Fruit fly (Drosophila melanogaster): Measurements from ENCODE around the gene Lgr4.

Gene Lgr4

DNA sequence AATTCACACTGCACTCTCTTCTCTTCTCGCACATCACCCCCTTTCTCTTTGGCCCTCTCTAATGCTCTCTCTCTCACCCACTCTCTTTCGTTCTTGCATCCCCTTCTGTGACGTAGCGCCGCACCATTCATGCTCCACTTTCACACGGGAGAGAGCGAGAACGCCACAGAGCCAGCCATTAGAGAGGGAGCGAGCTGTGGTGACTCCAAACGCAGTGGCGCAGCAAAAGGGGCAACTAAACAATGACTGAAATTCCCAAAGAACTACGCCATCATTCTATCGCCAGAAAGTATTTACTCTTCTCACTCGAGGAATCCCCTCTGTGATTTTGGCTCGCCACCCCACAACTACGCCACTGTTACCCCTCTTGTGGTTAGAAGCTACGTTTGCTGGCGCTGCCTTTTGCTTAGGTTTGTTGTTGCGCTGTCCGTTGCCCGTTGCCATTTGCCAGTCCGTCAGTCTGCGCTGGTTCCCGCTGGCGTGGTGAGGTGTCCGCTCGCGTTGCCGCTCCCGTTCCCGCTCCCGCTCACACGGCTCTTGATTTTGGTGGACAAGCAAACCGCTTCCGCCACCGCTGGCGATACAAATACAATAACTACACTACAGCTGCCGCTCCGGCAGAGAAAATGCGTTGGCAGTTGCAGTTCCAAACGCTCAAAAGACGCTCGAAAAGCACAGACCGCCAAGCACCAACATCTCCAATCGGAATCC lies 57.7 kb downstream of the Lgr4 start (continued):
- peak; percentile 99 for TF ChIP-seq crc (GFP tag; optimal IDR thresholded peaks at IDR 0.05)
- peak; percentile 89 for TF ChIP-seq CG17802 (tag; optimal IDR thresholded peaks at IDR 0.05)
- TF ChIP-seq sqz (GFP tag; optimal IDR thresholded peaks at IDR 0.05): peak; percentile 94
- peak; percentile 99 for TF ChIP-seq CG10543 (GFP tag; optimal IDR thresholded peaks at IDR 0.05)
- peak; percentile 99 for TF ChIP-seq chn (GFP tag; optimal IDR thresholded peaks at IDR 0.05)
- TF ChIP-seq Xbp1 (GFP tag; optimal IDR thresholded peaks at IDR 0.05): peak; percentile 99
- peak; percentile 96 for TF ChIP-seq CG4328 (GFP tag; optimal IDR thresholded peaks at IDR 0.05)
- peak; percentile 99 for TF ChIP-seq CG16815 (GFP tag; optimal IDR thresholded peaks at IDR 0.05)
- peak; percentile 98 for TF ChIP-seq NK7.1 (GFP tag; optimal IDR thresholded peaks at IDR 0.05)
- peak; percentile 99 for TF ChIP-seq HHEX (GFP tag; optimal IDR thresholded peaks at IDR 0.05)
- peak; percentile 98 for TF ChIP-seq cwo (GFP tag; optimal IDR thresholded peaks at IDR 0.05)
- peak; percentile 58 for TF ChIP-seq HLHmδ (GFP tag; optimal IDR thresholded peaks at IDR 0.05)
- peak; percentile 99 for TF ChIP-seq Mes4 (GFP tag; optimal IDR thresholded peaks at IDR 0.05)
- peak; percentile 99 for TF ChIP-seq CG30431 (GFP tag; optimal IDR thresholded peaks at IDR 0.05)
- TF ChIP-seq gem (tag; optimal IDR thresholded peaks at IDR 0.05): peak; percentile 99
- peak; percentile 99 for TF ChIP-seq Bteb2 (GFP tag; optimal IDR thresholded peaks at IDR 0.05)
- TF ChIP-seq CG13775 (GFP tag; optimal IDR thresholded peaks at IDR 0.05): peak; percentile 97
- TF ChIP-seq Side (GFP tag; optimal IDR thresholded peaks at IDR 0.05): peak; percentile 99
- TF ChIP-seq klu (GFP tag; IDR thresholded peaks at IDR 0.05): peak; percentile 98
- TF ChIP-seq mam (GFP tag; optimal IDR thresholded peaks at IDR 0.05): peak; percentile 99
- peak; percentile 99 for TF ChIP-seq CG4617 (GFP tag; optimal IDR thresholded peaks at IDR 0.05; ENCODE audit: borderline replicate concordance)
- peak; percentile 97 for TF ChIP-seq CG31224 (GFP tag; IDR thresholded peaks at IDR 0.05)
- peak; percentile 90 for TF ChIP-seq trem (tag; optimal IDR thresholded peaks at IDR 0.05)
- peak; percentile 99 for TF ChIP-seq Dek (tag; optimal IDR thresholded peaks at IDR 0.05)
- TF ChIP-seq CG18599 (GFP tag; optimal IDR thresholded peaks at IDR 0.05): peak; percentile 100
- TF ChIP-seq CG1603 (tag; optimal IDR thresholded peaks at IDR 0.05): peak; percentile 99
- TF ChIP-seq ewg (GFP tag; optimal IDR thresholded peaks at IDR 0.05): peak; percentile 98
- TF ChIP-seq CG12071 (GFP tag; optimal IDR thresholded peaks at IDR 0.05): peak; percentile 99
- TF ChIP-seq Sry-β (GFP tag; optimal IDR thresholded peaks at IDR 0.05): peak; percentile 58
- TF ChIP-seq Dad (GFP tag; optimal IDR thresholded peaks at IDR 0.05): peak; percentile 99
- peak; percentile 100 for TF ChIP-seq sens (GFP tag)
- TF ChIP-seq twi (tag; optimal IDR thresholded peaks at IDR 0.05): peak; percentile 92
- peak; percentile 99 for TF ChIP-seq pho (GFP tag; optimal IDR thresholded peaks at IDR 0.05)
- TF ChIP-seq CG15696 (tag; optimal IDR thresholded peaks at IDR 0.05): peak; percentile 96
- peak; percentile 99 for TF ChIP-seq ase (GFP tag; IDR thresholded peaks at IDR 0.05)
- TF ChIP-seq CG7556 (GFP tag; optimal IDR thresholded peaks at IDR 0.05): peak; percentile 99
- TF ChIP-seq fu2 (GFP tag; optimal IDR thresholded peaks at IDR 0.05): peak; percentile 99
- peak; percentile 99 for TF ChIP-seq az2 (GFP tag; optimal IDR thresholded peaks at IDR 0.05)
- peak; percentile 93 for TF ChIP-seq Jarid2 (GFP tag; optimal IDR thresholded peaks at IDR 0.05)
- peak; percentile 99 for TF ChIP-seq caup (GFP tag; optimal IDR thresholded peaks at IDR 0.05; ENCODE audit: severe bottlenecking)
- peak; percentile 98 for TF ChIP-seq dati (GFP tag; IDR thresholded peaks at IDR 0.05)

Measured in whole organism, embryonic.